Worm (Caenorhabditis elegans): ENCODE data around the gene wah-1.

Gene wah-1

ce11 chrIII:11974414-11974813 lies 15.6 kb upstream of the wah-1 start, which contains the start of gene Y56A3A.31 (continued):
- TF ChIP-seq nfya-1 (tag; optimal IDR thresholded peaks at IDR 0.05) (peak; percentile 17), unc-3 (GFP tag; conservative IDR thresholded peaks at IDR 0.05) (no peak), unc-3 (tag; optimal IDR thresholded peaks at IDR 0.05) (no peak), odd-2 (tag; optimal IDR thresholded peaks at IDR 0.05) (no peak), ceh-31 (tag; optimal IDR thresholded peaks at IDR 0.05) (peak; percentile 38)

- TF ChIP-seq lim-6 (tag; optimal IDR thresholded peaks at IDR 0.05) (no peak), nfya-1 (tag; optimal IDR thresholded peaks at IDR 0.05) (peak; percentile 82)
Observed at ce11 chrIII:11978742-11979141, 11.2 kb upstream of the wah-1 start, which contains the start of gene Y56A3A.30. Gene Y56A3A.30 (minus strand): TSS chrIII:11979065.

ce11 chrIII:11980743-11981142 lies 9.2 kb upstream of the wah-1 start:
- peak; percentile 95 for TF ChIP-seq nfya-1 (tag; optimal IDR thresholded peaks at IDR 0.05)
- TF ChIP-seq ama-1 (optimal IDR thresholded peaks at IDR 0.05) = no peak

- TF ChIP-seq hlh-30 (tag; optimal IDR thresholded peaks at IDR 0.05; ENCODE audit: insufficient read depth) (peak; percentile 4), syd-9 (tag; optimal IDR thresholded peaks at IDR 0.05) (no peak), nfya-1 (tag; optimal IDR thresholded peaks at IDR 0.05) (peak; percentile 41)
Observed at ce11 chrIII:11981539-11981938, 8.4 kb upstream of the wah-1 start.

ce11 chrIII:11982474-11982873 lies 7.5 kb upstream of the wah-1 start:
- TF ChIP-seq ztf-16 (tag; optimal IDR thresholded peaks at IDR 0.05) (no peak), ets-4 (tag; optimal IDR thresholded peaks at IDR 0.05) (no peak), ceh-2 (tag; optimal IDR thresholded peaks at IDR 0.05) (no peak), pax-1 (tag; optimal IDR thresholded peaks at IDR 0.05) (no peak), hlh-13 (GFP tag; optimal IDR thresholded peaks at IDR 0.05) (no peak), eyg-1 (tag; optimal IDR thresholded peaks at IDR 0.05) (no peak), ceh-9 (tag; optimal IDR thresholded peaks at IDR 0.05) (no peak), nhr-232 (tag; optimal IDR thresholded peaks at IDR 0.05) (no peak), sox-4 (tag; optimal IDR thresholded peaks at IDR 0.05) (no peak), ceh-6 (GFP tag; optimal IDR thresholded peaks at IDR 0.05) (no peak)

ce11 chrIII:11985066-11985465 lies 4.9 kb upstream of the wah-1 start:
- no peak for TF ChIP-seq mec-3 (tag; optimal IDR thresholded peaks at IDR 0.05; ENCODE audit: borderline replicate concordance)
- no peak for TF ChIP-seq ceh-24 (tag; optimal IDR thresholded peaks at IDR 0.05)
- no peak for TF ChIP-seq ama-1 (optimal IDR thresholded peaks at IDR 0.05)
- no peak for TF ChIP-seq npax-4 (tag; optimal IDR thresholded peaks at IDR 0.05)
- TF ChIP-seq rnt-1 (tag; optimal IDR thresholded peaks at IDR 0.05) = no peak
- TF ChIP-seq ceh-14 (tag; optimal IDR thresholded peaks at IDR 0.05) = no peak
- TF ChIP-seq dmd-4 (tag; optimal IDR thresholded peaks at IDR 0.05; ENCODE audit: borderline replicate concordance) = no peak

ce11 chrIII:11991654-11992292 lies 1.8 kb downstream of the wah-1 start:
- TF ChIP-seq mec-3 (tag; optimal IDR thresholded peaks at IDR 0.05; ENCODE audit: borderline replicate concordance) = no peak
- TF ChIP-seq unc-55 (GFP tag; optimal IDR thresholded peaks at IDR 0.05) = no peak
- no peak for TF ChIP-seq syd-9 (tag; optimal IDR thresholded peaks at IDR 0.05)
- TF ChIP-seq pha-2 (tag; optimal IDR thresholded peaks at IDR 0.05) = no peak
- TF ChIP-seq nfya-1 (tag; optimal IDR thresholded peaks at IDR 0.05) = no peak
- no peak for TF ChIP-seq fkh-10 (GFP tag; optimal IDR thresholded peaks at IDR 0.05)
- no peak for TF ChIP-seq nhr-232 (tag; optimal IDR thresholded peaks at IDR 0.05)
- no peak for TF ChIP-seq hlh-13 (GFP tag; optimal IDR thresholded peaks at IDR 0.05)
- no peak for TF ChIP-seq C08G9.2 (tag; optimal IDR thresholded peaks at IDR 0.05)
- TF ChIP-seq pqm-1 (tag; optimal IDR thresholded peaks at IDR 0.05) = no peak
- no peak for TF ChIP-seq unc-86 (tag; optimal IDR thresholded peaks at IDR 0.05)
- TF ChIP-seq unc-42 (tag; optimal IDR thresholded peaks at IDR 0.05) = no peak
- TF ChIP-seq zip-5 (tag; optimal IDR thresholded peaks at IDR 0.05) = no peak
- no peak for TF ChIP-seq ceh-31 (tag; optimal IDR thresholded peaks at IDR 0.05)
- no peak for TF ChIP-seq ceh-18 (tag; optimal IDR thresholded peaks at IDR 0.05)
- no peak for TF ChIP-seq che-1 (tag; optimal IDR thresholded peaks at IDR 0.05)
- TF ChIP-seq ceh-19 (GFP tag; optimal IDR thresholded peaks at IDR 0.05) = no peak
- no peak for TF ChIP-seq ceh-14 (tag; optimal IDR thresholded peaks at IDR 0.05)
- no peak for TF ChIP-seq ceh-45 (GFP tag; IDR thresholded peaks at IDR 0.05)

Measured in whole organism, late embryonic.